Worm (Caenorhabditis elegans): Measurements from ENCODE around the gene H03A11.2.

The H03A11.2 gene

DNA sequence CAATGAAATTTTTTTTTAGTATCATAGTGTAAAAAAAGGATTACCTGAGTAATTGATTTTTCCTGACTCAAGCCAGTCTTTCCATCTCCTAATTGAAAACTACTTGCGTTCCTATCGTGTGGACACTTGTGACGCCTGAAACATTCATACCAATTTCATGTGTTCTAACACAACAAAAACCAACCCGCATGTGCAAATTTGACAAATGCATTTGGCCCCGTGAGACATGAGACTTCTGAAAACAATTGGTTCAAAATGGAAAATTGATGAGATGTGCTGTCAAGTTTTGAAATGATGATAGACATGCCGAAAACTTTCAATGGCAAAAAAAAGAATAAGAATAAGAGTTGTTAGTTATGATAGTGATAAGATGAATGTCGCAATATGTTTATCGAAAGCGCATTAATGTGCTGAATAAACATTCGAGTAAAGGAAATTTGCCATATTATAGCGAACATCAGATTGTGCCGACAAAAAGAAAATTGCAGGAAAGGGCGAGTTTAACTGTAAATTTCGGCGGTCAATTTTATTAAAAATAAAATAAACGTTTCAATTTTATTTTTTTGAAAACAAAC is at the start of gene H03A11.2:
Gene H03A11.2 (minus strand): TSS at position 252 of the 575 bp plus-strand sequence.
- TF ChIP-seq unc-62 (GFP tag; optimal IDR thresholded peaks at IDR 0.05) = no peak

- TF ChIP-seq unc-62 (GFP tag; optimal IDR thresholded peaks at IDR 0.05) = no peak
Observed at ce11 chrX:15279301-15279700, 48.9 kb upstream of the H03A11.2 start.

ce11 chrX:15278593-15278992 is 48.1 kb upstream of the H03A11.2 start:
- TF ChIP-seq unc-62 (GFP tag; optimal IDR thresholded peaks at IDR 0.05) = no peak

DNA sequence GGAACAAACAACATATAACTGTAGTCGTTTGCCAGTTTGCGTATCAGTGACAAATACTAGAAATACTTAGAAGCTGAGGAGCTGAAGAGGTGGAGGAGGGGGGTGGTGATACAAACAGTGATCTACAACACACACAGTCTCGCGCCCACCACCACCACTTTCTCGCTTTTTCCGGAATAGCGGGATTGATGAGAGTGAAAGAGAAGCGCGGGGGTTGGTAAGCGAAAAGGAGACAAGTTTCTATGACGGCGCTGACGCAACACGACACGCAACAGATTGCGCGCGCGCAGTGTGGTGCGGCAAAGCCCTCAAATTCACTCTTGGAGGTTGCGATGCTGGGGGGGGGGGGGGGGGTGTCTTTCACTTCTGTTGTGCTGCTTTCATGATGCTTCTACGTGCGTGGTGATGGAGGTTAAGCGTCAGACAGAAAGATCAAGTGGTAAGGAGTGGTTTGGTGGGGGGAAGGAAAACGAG is 47.3 kb upstream of the H03A11.2 start, which contains the start of gene kin-20:
Gene kin-20 (minus strand): TSS at position 51 of the 474 bp plus-strand sequence.
- no peak for TF ChIP-seq unc-62 (GFP tag; optimal IDR thresholded peaks at IDR 0.05)

ce11 chrX:15276774-15277173 is 46.3 kb upstream of the H03A11.2 start:
- TF ChIP-seq unc-62 (GFP tag; optimal IDR thresholded peaks at IDR 0.05) = no peak

- no peak for TF ChIP-seq unc-62 (GFP tag; optimal IDR thresholded peaks at IDR 0.05)
Observed at ce11 chrX:15276241-15276640, 45.8 kb upstream of the H03A11.2 start.

ce11 chrX:15274827-15275761 is 44.6 kb upstream of the H03A11.2 start:
- TF ChIP-seq unc-62 (GFP tag; optimal IDR thresholded peaks at IDR 0.05) = no peak

DNA sequence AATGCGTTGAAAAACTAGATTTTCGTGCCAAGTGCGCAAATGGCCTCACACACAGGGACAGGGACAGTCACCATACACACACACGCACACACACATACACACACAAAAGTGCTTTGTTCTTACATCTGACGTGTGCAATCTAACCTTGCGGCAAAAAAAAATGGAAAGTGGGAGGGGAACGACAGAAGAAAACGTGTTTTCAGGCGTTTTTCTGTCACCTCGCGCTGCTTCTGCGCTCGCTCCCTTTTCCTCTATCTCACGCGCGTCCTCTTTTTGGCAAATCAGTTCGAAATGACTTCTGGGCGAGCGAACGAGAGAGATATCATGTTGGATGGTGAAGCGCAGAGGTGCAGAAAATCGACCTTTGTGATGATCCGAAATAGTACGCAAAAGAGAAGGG is 43.6 kb upstream of the H03A11.2 start:
- TF ChIP-seq unc-62 (GFP tag; optimal IDR thresholded peaks at IDR 0.05) = no peak

DNA sequence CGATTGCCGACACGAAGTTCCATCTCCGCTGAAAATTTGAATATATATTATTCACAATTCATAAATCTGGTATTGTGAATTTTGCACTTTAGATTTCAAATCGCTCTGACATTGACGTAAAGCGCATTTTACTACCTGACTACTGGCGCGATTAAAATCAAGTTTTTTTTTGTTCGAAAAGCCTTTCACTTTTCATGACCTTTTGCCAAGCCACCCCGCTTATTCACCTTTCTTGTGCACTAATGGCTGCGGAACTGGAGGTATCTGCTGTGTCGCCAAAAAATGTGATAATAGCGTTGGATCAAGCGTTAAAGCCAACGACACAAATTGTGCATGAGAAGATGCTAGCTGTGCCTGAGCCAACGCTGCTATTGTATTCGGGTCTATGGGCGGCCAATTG is 42.5 kb upstream of the H03A11.2 start:
- TF ChIP-seq unc-62 (GFP tag; optimal IDR thresholded peaks at IDR 0.05) = no peak

DNA sequence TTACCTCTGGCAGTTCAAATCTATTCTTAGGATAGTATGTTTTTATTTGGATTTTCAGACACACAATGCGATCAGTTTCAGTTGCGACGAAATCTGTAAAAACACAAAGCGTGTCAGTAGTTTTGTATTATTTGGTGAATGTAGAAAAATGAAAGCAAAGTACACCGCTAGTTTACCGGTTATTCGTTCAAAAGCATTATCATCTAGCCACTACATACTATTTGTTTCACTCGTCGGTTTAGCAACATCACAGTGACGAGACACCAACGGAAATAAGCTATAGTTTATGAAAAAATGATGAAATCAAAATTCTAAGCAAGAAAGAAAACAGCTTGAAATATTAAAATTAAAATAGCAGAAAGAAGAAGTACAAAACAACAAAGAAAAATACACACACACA is 40.2 kb upstream of the H03A11.2 start:
- no peak for TF ChIP-seq unc-62 (GFP tag; optimal IDR thresholded peaks at IDR 0.05)

- TF ChIP-seq unc-62 (GFP tag; optimal IDR thresholded peaks at IDR 0.05) = no peak
Observed at ce11 chrX:15268461-15268860, 38.0 kb upstream of the H03A11.2 start.

DNA sequence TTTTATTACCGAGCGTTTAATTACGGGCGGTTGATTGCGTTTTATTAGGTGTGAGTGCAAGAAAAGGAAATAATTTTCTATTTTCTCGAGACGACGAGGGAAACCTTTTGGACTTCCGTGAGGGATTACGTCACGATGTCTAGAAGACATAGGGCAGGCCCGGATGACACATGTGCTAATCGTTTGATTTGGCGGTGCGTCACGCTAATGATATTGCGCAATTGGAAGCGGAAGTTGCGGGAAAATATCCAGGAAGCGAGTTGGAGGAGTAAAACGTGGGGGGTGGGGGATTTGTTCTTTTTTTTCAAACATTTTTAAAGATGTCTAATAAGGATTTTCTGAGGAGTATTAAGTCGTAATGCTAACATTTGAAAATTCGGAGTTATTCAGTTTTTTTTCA is 34.1 kb upstream of the H03A11.2 start:
- TF ChIP-seq unc-62 (GFP tag; optimal IDR thresholded peaks at IDR 0.05) = no peak

DNA sequence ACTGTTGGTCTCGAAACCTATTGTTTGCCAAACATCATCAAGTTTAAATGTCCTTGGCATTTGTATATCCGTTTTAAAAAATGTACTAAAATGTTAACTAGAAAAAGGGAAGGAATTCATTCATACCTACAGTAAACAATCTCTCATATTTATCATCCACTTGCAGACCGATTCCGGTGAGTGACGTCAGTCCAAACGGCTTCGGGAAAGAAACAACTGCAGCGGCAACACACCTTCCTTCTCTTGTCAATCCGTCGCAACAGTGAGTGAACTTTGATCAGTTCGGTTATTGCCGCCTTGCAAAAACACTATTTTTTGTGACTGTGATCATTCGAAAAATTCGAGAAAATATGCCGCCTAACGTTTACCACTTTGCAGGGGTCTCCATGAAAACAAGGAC is 33.7 kb upstream of the H03A11.2 start:
- TF ChIP-seq unc-62 (GFP tag; optimal IDR thresholded peaks at IDR 0.05) = no peak

ce11 chrX:15262875-15263274 is 32.4 kb upstream of the H03A11.2 start:
- TF ChIP-seq unc-62 (GFP tag; optimal IDR thresholded peaks at IDR 0.05) = no peak

ce11 chrX:15262423-15262822 is 32.0 kb upstream of the H03A11.2 start, which contains the start of gene F46F2.5:
Gene F46F2.5, plus strand, starts transcription at chrX:15262723.
- no peak for TF ChIP-seq unc-62 (GFP tag; optimal IDR thresholded peaks at IDR 0.05)

DNA sequence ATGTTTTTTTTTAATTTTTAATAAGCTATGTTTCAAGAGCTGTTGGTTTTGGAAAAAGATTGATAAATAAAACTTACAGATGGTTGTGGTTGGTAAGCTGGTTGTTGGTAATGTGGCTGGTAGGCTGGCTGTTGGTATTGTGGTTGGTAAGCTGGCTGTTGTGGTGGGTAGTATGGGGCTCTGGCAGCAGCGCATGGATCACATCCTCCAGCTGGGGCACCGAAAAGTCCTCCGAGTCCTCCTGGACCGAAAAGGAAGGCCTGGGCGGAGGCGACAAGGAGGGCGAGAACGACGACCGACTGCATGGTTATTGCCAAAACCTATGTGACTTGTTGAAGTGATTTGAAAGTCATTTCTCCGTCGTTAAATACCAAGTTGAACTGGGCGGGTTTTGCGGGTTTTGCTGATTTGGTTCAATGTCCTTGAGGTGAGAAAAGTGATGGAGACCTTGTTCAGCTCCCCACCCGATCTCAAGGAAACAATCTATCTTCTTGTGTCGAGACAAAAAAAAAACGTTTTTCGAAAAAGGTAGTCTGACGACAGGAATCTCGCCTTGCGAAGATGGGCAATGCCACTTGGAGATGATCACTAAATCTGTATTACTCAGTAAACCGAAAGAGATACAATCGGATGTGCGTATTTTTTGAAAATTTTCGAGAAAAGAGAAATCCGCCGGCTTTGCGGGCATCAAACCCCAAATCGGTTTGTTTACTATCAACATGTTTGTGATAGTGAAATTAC is 29.7 kb upstream of the H03A11.2 start, which contains the start of gene F46F2.3:
Gene F46F2.3 (minus strand): TSS at position 341 of the 741 bp plus-strand sequence.
- no peak for TF ChIP-seq unc-62 (GFP tag; optimal IDR thresholded peaks at IDR 0.05)
